Fruit fly (Drosophila melanogaster): ENCODE data around the gene mus302.
A peak's percentile ranks its signal among the peaks of the same experiment; 100 is the strongest.

mus302 gene

DNA sequence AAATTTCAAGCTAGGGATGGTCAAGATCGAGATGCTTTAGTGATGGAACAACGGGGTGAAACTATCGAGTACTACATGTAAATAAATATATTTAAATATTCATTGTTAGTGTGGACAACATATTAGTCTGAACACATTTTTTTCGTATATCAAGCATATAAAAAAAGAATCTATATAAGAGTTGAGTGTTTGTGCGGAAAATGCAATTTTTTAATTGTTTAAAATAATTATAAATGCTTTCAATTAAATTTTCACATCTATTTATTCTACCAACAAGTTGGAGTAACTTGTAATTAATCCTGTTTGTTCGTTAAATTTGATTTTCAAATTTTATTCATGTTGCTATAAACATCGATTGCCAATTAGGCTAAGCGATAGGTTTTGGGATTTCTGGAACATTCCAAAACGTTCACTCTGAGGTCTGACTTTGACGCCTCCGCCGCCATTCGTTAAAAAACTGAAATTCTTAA lies at the start of gene mus302, which contains the start of gene CG9705 (continued):
- TF ChIP-seq topi (GFP tag; optimal IDR thresholded peaks at IDR 0.05) (no peak), CG11902 (GFP tag; optimal IDR thresholded peaks at IDR 0.05) (peak; percentile 23), CG8319 (GFP tag; optimal IDR thresholded peaks at IDR 0.05) (no peak), cyc (GFP tag; optimal IDR thresholded peaks at IDR 0.05) (peak; percentile 14), CG1621 (tag; optimal IDR thresholded peaks at IDR 0.05) (no peak), CG9139 (GFP tag; optimal IDR thresholded peaks at IDR 0.05) (no peak), CG10669 (GFP tag; optimal IDR thresholded peaks at IDR 0.05) (no peak), fd59A (GFP tag; optimal IDR thresholded peaks at IDR 0.05) (no peak)

DNA sequence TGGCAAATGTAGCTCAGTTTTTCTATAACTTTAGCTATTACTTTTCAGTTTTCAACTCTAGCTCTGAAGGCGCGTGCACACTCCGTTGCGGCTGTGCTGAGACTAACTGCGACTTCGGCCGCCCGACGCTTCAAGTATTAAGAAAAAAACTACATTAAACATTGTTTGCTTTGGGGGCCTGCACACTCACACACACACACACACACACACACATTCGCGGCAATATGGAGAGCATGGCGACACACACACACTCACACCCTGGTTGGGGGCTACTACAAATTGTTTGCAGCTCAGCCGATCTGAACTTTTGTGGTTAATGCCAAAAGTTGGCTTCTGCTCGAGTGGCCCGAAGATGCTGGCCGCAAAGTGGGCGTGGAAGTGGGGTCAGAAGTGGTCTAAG lies 49.4 kb upstream of the mus302 start, which contains the start of gene CG13024:
CG13024 (minus strand) TSS at position 108 of the 400 bp plus-strand sequence.
- TF ChIP-seq CG8319 (GFP tag; optimal IDR thresholded peaks at IDR 0.05) (no peak), Hr4 (GFP tag; optimal IDR thresholded peaks at IDR 0.05) (no peak), CG6792 (GFP tag; optimal IDR thresholded peaks at IDR 0.05) (no peak), Eip75B (GFP tag; optimal IDR thresholded peaks at IDR 0.05) (no peak), CG16779 (tag; optimal IDR thresholded peaks at IDR 0.05) (no peak)

DNA sequence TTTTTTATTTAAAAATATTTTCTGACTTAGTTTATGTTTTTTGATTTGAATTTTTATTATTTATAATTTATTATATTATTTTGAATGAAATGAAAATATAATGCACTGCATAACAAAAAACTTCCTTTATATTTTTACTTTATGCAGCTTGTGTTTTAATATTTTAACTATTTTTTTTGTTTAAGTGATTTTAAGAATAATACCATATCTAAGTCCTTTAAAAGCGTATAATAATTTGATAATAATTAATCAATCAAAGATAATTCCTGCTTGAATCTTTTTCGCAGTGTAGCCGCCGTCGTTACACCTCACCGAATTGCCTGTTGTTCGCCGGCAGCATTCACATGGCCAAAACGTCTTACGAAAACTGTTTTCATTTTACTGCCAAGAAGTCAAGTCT lies 45.7 kb upstream of the mus302 start:
- TF ChIP-seq CG10631 (GFP tag; optimal IDR thresholded peaks at IDR 0.05) = peak; percentile 20
- no peak for TF ChIP-seq CG1621 (tag; optimal IDR thresholded peaks at IDR 0.05)
- TF ChIP-seq CG6792 (GFP tag; optimal IDR thresholded peaks at IDR 0.05) = no peak
- peak; percentile 52 for TF ChIP-seq CG3032 (tag; optimal IDR thresholded peaks at IDR 0.05)
- peak in 1 of 2 experiments; percentile 35 for TF ChIP-seq salr (GFP tag; optimal IDR thresholded peaks at IDR 0.05)
- TF ChIP-seq svp (GFP tag) = no peak
- peak; percentile 46; the same call in 1 of the 3 replicates for TF ChIP-seq CG8119 (GFP tag; IDR thresholded peaks at IDR 0.05)
- TF ChIP-seq CG8632 (GFP tag; optimal IDR thresholded peaks at IDR 0.05) = peak; percentile 27
- no peak for TF ChIP-seq Hr39 (GFP tag; optimal IDR thresholded peaks at IDR 0.05)
- TF ChIP-seq Met (GFP tag; optimal IDR thresholded peaks at IDR 0.05) = peak; percentile 3
- no peak for TF ChIP-seq CG7368 (GFP tag; optimal IDR thresholded peaks at IDR 0.05)
- TF ChIP-seq CG34406 (GFP tag; optimal IDR thresholded peaks at IDR 0.05) = peak; percentile 36
- no peak for TF ChIP-seq Lpt (GFP tag; optimal IDR thresholded peaks at IDR 0.05)
- TF ChIP-seq CG15336 (GFP tag; IDR thresholded peaks at IDR 0.05) = peak; percentile 42; the same call in 1 of the 2 replicates
- TF ChIP-seq CG32006 (GFP tag; optimal IDR thresholded peaks at IDR 0.05) = peak; percentile 61
- peak; percentile 22 for TF ChIP-seq esn (GFP tag; optimal IDR thresholded peaks at IDR 0.05)
- peak; percentile 32 for TF ChIP-seq acj6 (GFP tag; optimal IDR thresholded peaks at IDR 0.05)
- TF ChIP-seq OdsH (GFP tag; optimal IDR thresholded peaks at IDR 0.05) = peak; percentile 33
- peak; percentile 81 for TF ChIP-seq Eip78C (GFP tag)
- peak; percentile 6 for TF ChIP-seq CG31627 (GFP tag; optimal IDR thresholded peaks at IDR 0.05)
- TF ChIP-seq net (GFP tag; optimal IDR thresholded peaks at IDR 0.05) = peak; percentile 16
- TF ChIP-seq ss (GFP tag; optimal IDR thresholded peaks at IDR 0.05) = peak in 1 of 2 experiments; percentile 15

DNA sequence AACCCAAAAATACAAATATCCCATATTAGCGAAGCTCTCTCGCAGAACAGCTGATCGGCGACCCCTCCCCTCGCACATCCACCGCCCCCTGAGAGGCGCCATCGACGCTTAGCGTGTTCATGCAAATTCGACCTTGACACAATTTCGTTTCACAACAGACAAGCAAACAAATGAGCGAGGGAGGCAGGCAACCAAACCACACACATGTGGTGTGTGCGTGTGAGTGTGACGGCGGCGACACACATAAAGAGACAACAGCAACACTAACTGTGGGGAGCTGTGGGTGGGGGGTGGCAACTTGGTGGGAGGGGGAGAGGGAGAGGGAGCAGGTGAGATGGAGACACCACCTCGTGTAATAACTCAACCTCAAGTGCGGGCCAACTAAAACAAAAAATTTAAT lies 45.2 kb upstream of the mus302 start:
- TF ChIP-seq fkh (GFP tag; optimal IDR thresholded peaks at IDR 0.05) (peak; percentile 40), CG6163 (GFP tag; IDR thresholded peaks at IDR 0.05) (0 out of 3 replicates have a peak, but pooled peaks have one; percentile 9), Met (GFP tag; optimal IDR thresholded peaks at IDR 0.05) (no peak)

DNA sequence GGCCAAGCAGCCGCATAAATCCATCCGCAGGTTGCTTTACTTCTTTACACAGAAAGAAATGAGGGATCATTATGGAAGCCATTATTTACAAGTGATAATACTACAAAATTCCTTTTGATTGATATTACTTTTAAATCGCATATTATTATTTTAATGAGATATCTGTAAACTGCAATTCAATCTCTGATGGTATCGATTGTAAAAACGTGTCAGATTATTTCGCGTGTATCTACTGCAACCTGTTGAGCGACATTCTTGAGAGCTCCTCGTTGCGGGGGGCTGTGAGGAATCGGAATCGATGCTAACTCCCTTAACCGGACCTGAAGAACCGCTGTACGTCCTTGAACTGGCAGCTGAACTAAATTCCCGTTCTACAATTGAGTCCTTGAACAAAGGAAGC lies 38.5 kb upstream of the mus302 start:
- TF ChIP-seq CG6276 (GFP tag; optimal IDR thresholded peaks at IDR 0.05) (peak; percentile 39), CG6808 (GFP tag; optimal IDR thresholded peaks at IDR 0.05) (peak; percentile 96), CG6163 (GFP tag; IDR thresholded peaks at IDR 0.05) (peak; percentile 95), net (GFP tag; optimal IDR thresholded peaks at IDR 0.05) (peak; percentile 86), Eip75B (GFP tag; optimal IDR thresholded peaks at IDR 0.05) (peak; percentile 94), CG3919 (GFP tag; optimal IDR thresholded peaks at IDR 0.05) (peak; percentile 92), CG3032 (tag; optimal IDR thresholded peaks at IDR 0.05) (peak; percentile 97), CG15336 (GFP tag; IDR thresholded peaks at IDR 0.05) (peak; percentile 78), Ets96B (tag; optimal IDR thresholded peaks at IDR 0.05) (peak; percentile 96), CG4318 (GFP tag; optimal IDR thresholded peaks at IDR 0.05) (peak; percentile 32), achi (GFP tag; optimal IDR thresholded peaks at IDR 0.05) (peak; percentile 91), Sox15 (GFP tag; optimal IDR thresholded peaks at IDR 0.05) (peak; percentile 75), Met (GFP tag; optimal IDR thresholded peaks at IDR 0.05) (peak; percentile 94), CG10669 (GFP tag; optimal IDR thresholded peaks at IDR 0.05) (peak; percentile 96), CG8632 (GFP tag; optimal IDR thresholded peaks at IDR 0.05) (peak; percentile 91), fd59A (GFP tag; optimal IDR thresholded peaks at IDR 0.05) (peak; percentile 96), Blimp-1 (GFP tag; optimal IDR thresholded peaks at IDR 0.05) (peak; percentile 79), CG31627 (GFP tag; optimal IDR thresholded peaks at IDR 0.05) (peak; percentile 91), CG7368 (GFP tag; optimal IDR thresholded peaks at IDR 0.05) (peak; percentile 85), Sox14 (GFP tag; optimal IDR thresholded peaks at IDR 0.05) (peak; percentile 93)

Measured in whole organism, prepupa.